Fruit fly (Drosophila melanogaster) whole organism, embryonic: ENCODE measurements around the gene clumsy.

Source experiments
- Antp ChIP-seq: fragments of 200-800 bp; sonication (Bioruptor generic); optimal IDR thresholded peaks from 3 replicates; lab custom pipeline; 2016; ENCODE audit warnings: missing biosample characterization, missing genetic modification characterization
- BEAF-32 ChIP-seq: fragments of 200-800 bp; sonication (Bioruptor generic); optimal IDR thresholded peaks from 3 replicates; lab custom pipeline; 2017; ENCODE audit warnings: missing biosample characterization, missing genetic modification characterization, mild to moderate bottlenecking, moderate library complexity, missing genetic modification reagents
- Blimp-1 ChIP-seq: fragments of 200-800 bp; sonication (Bioruptor generic); optimal IDR thresholded peaks from 3 replicates; lab custom pipeline; 2018; ENCODE audit warnings: missing biosample characterization, missing genetic modification characterization, mild to moderate bottlenecking, moderate library complexity, missing genetic modification reagents
- CG10209 ChIP-seq: fragments of 200-800 bp; sonication (Bioruptor generic); optimal IDR thresholded peaks from 3 replicates; lab custom pipeline; 2017; ENCODE audit warnings: missing biosample characterization, mild to moderate bottlenecking, missing genetic modification characterization, missing genetic modification reagents
- CG10267 ChIP-seq: fragments of 200-800 bp; sonication (Bioruptor generic); optimal IDR thresholded peaks from 2 replicates; lab custom pipeline; 2018; ENCODE audit warnings: missing biosample characterization, mild to moderate bottlenecking, missing genetic modification characterization, moderate library complexity
- CG10366 ChIP-seq: fragments of 200-800 bp; sonication (Bioruptor generic); IDR thresholded peaks from 2 replicates; pipeline ENCODE4 v1.3.6; 2022; ENCODE audit warnings: missing biosample characterization, missing genetic modification characterization
- CG10959 ChIP-seq: fragments of 200-800 bp; sonication (Bioruptor generic); IDR thresholded peaks from 2 replicates; pipeline ENCODE4 v1.3.6; 2022; ENCODE audit warnings: missing biosample characterization, missing genetic modification characterization
- CG11504 ChIP-seq: fragments of 200-800 bp; sonication (Bioruptor generic); optimal IDR thresholded peaks from 3 replicates; lab custom pipeline; 2019; ENCODE audit warnings: missing biosample characterization, mild to moderate bottlenecking, missing genetic modification characterization, moderate library complexity
- CG12299 ChIP-seq: fragments of 200-800 bp; sonication (Bioruptor generic); optimal IDR thresholded peaks from 2 replicates; lab custom pipeline; 2018; ENCODE audit warnings: missing biosample characterization, mild to moderate bottlenecking, missing genetic modification characterization
- CG1233 ChIP-seq: fragments of 200-800 bp; sonication (Bioruptor generic); optimal IDR thresholded peaks from 4 replicates; lab custom pipeline; 2018; ENCODE audit warnings: missing biosample characterization, mild to moderate bottlenecking, missing genetic modification characterization
- CG12659 ChIP-seq: fragments of 200-800 bp; sonication (Bioruptor generic); optimal IDR thresholded peaks from 3 replicates; lab custom pipeline; 2017; ENCODE audit warnings: mild to moderate bottlenecking, missing biosample characterization, missing genetic modification reagents, missing genetic modification characterization
- CG14014 ChIP-seq: fragments of 200-800 bp; sonication (Bioruptor generic); IDR thresholded peaks from 2 replicates; pipeline ENCODE4 v1.3.6; 2022; ENCODE audit warnings: missing biosample characterization, missing genetic modification characterization
- CG14860 ChIP-seq: fragments of 200-800 bp; sonication (Bioruptor generic); IDR thresholded peaks from 3 replicates; pipeline ENCODE4 v1.3.6; 2022; ENCODE audit warnings: missing biosample characterization, missing genetic modification characterization; ENCODE audit not compliant: partially characterized antibody
- CG15696 ChIP-seq: fragments of 200-800 bp; sonication (Bioruptor generic); optimal IDR thresholded peaks from 2 replicates; lab custom pipeline; 2019; ENCODE audit warnings: missing biosample characterization, mild to moderate bottlenecking, missing genetic modification characterization, moderate library complexity
- CG17829 ChIP-seq: fragments of 200-800 bp; optimal IDR thresholded peaks from 2 replicates; lab custom pipeline; 2019; ENCODE audit warnings: missing biosample characterization, mild to moderate bottlenecking, missing genetic modification characterization, moderate library complexity
- CG2116 ChIP-seq: fragments of 200-800 bp; sonication (Bioruptor generic); optimal IDR thresholded peaks from 3 replicates; lab custom pipeline; 2018; ENCODE audit warnings: missing biosample characterization, mild to moderate bottlenecking, missing genetic modification characterization
- CG33557 ChIP-seq: fragments of 200-800 bp; sonication (Bioruptor generic); optimal IDR thresholded peaks from 2 replicates; lab custom pipeline; 2019; ENCODE audit warnings: missing biosample characterization, mild to moderate bottlenecking, missing genetic modification characterization, moderate library complexity
- CG34422 ChIP-seq: fragments of 200-800 bp; sonication (Bioruptor generic); IDR thresholded peaks from 3 replicates; pipeline ENCODE4 v1.3.6; 2022; ENCODE audit warnings: missing biosample characterization, missing genetic modification characterization
- CG7745 ChIP-seq: fragments of 200-800 bp; sonication (Bioruptor generic); optimal IDR thresholded peaks from 2 replicates; lab custom pipeline; 2018; ENCODE audit warnings: missing biosample characterization, mild to moderate bottlenecking, missing genetic modification characterization, moderate library complexity
- CG8359 ChIP-seq: fragments of 200-800 bp; sonication (Bioruptor generic); optimal IDR thresholded peaks from 2 replicates; lab custom pipeline; 2017; ENCODE audit warnings: missing biosample characterization, mild to moderate bottlenecking, missing genetic modification characterization, borderline replicate concordance
- CG8765 ChIP-seq: fragments of 200-800 bp; sonication (Bioruptor generic); IDR thresholded peaks from 2 replicates; pipeline ENCODE4 v1.3.6; 2022; ENCODE audit warnings: missing biosample characterization, missing genetic modification characterization
- Elba2 ChIP-seq: fragments of 200-800 bp; sonication (Bioruptor generic); optimal IDR thresholded peaks from 3 replicates; lab custom pipeline; 2016; ENCODE audit warnings: missing biosample characterization, missing genetic modification characterization
- Hr51 ChIP-seq, 2 experiments: fragments of 200-800 bp; sonication (Bioruptor generic); optimal IDR thresholded peaks; 2 replicates in 1 of 2; 3 replicates in 1 of 2; lab custom pipeline; 2016 to 2018; ENCODE audit warnings: missing biosample characterization in 2 of 2, missing genetic modification characterization in 2 of 2, mild to moderate bottlenecking in 1 of 2, moderate library complexity in 1 of 2
- Hr78 ChIP-seq, 2 experiments: fragments of 200-800 bp in 1 of 2; fragments of >200 bp in 1 of 2; sonication (Bioruptor generic) in 1 of 2; optimal IDR thresholded peaks; 2 replicates each; lab custom pipeline; 2017 to 2019; ENCODE audit warnings: missing biosample characterization in 2 of 2, missing genetic modification characterization in 2 of 2, mild to moderate bottlenecking in 1 of 2, moderate library complexity in 1 of 2
- Meics ChIP-seq: fragments of 200-800 bp; sonication (Bioruptor generic); optimal IDR thresholded peaks from 2 replicates; lab custom pipeline; 2017; ENCODE audit warnings: missing biosample characterization, mild to moderate bottlenecking, missing genetic modification characterization
- NC2β ChIP-seq: fragments of 200-800 bp; sonication (Bioruptor generic); optimal IDR thresholded peaks from 2 replicates; lab custom pipeline; 2016; ENCODE audit warnings: missing biosample characterization, missing genetic modification characterization
- Optix ChIP-seq: fragments of 200-800 bp; sonication (Bioruptor generic); IDR thresholded peaks from 3 replicates; pipeline ENCODE4 v1.3.6; 2022; ENCODE audit warnings: missing biosample characterization, missing genetic modification characterization
- Ravus ChIP-seq: fragments of 200-800 bp; sonication (Bioruptor generic); IDR thresholded peaks from 2 replicates; pipeline ENCODE4 v1.3.6; 2022; ENCODE audit warnings: missing biosample characterization, missing genetic modification characterization
- Ssrp ChIP-seq: fragments of 200-800 bp; sonication (Bioruptor generic); optimal IDR thresholded peaks from 2 replicates; lab custom pipeline; 2018; ENCODE audit warnings: missing biosample characterization, mild to moderate bottlenecking, missing genetic modification characterization, moderate library complexity
- Taf1 ChIP-seq: fragments of 200-800 bp; sonication (Bioruptor generic); IDR thresholded peaks from 2 replicates; pipeline ENCODE4 v1.3.6; 2022; ENCODE audit warnings: missing biosample characterization, missing genetic modification characterization
- Trl ChIP-seq, 3 experiments: fragments of >200 bp in 2 of 3; fragments of 200-800 bp in 1 of 3; sonication (Bioruptor generic) in 1 of 3; optimal IDR thresholded peaks; 2 replicates in 1 of 3; 3 replicates in 2 of 3; lab custom pipeline; 2016 to 2017; ENCODE audit warnings: missing biosample characterization in 1 of 3, missing genetic modification characterization in 1 of 3
- bcd ChIP-seq: fragments of 200-800 bp; sonication (Bioruptor generic); optimal IDR thresholded peaks from 2 replicates; lab custom pipeline; 2017; ENCODE audit warnings: missing biosample characterization, mild to moderate bottlenecking, missing genetic modification characterization
- en ChIP-seq: fragments of 200-800 bp; sonication (Bioruptor generic); optimal IDR thresholded peaks from 2 replicates; lab custom pipeline; 2016; ENCODE audit warnings: missing biosample characterization, missing genetic modification characterization
- fd64A ChIP-seq: fragments of 200-800 bp; sonication (Bioruptor generic); optimal IDR thresholded peaks from 3 replicates; lab custom pipeline; 2018; ENCODE audit warnings: missing biosample characterization, mild to moderate bottlenecking, missing genetic modification characterization
- gce ChIP-seq: fragments of 200-800 bp; sonication (Bioruptor generic); IDR thresholded peaks from 3 replicates; pipeline ENCODE4 v1.3.6; 2022; ENCODE audit warnings: missing biosample characterization, missing genetic modification characterization
- gem ChIP-seq: fragments of 200-800 bp; sonication (Bioruptor generic); optimal IDR thresholded peaks from 2 replicates; lab custom pipeline; 2019; ENCODE audit warnings: missing biosample characterization, mild to moderate bottlenecking, missing genetic modification characterization, moderate library complexity
- grn ChIP-seq: fragments of 200-800 bp; sonication (Bioruptor generic); optimal IDR thresholded peaks from 3 replicates; lab custom pipeline; 2017; ENCODE audit warnings: missing biosample characterization, missing genetic modification characterization
- gsb ChIP-seq: fragments of 200-800 bp; sonication (Bioruptor generic); IDR thresholded peaks from 2 replicates; pipeline ENCODE4 v1.3.6; 2022; ENCODE audit warnings: missing biosample characterization, missing genetic modification characterization
- lmd ChIP-seq: fragments of 200-800 bp; sonication (Bioruptor generic); IDR thresholded peaks from 2 replicates; pipeline ENCODE4 v1.3.6; 2022; ENCODE audit warnings: missing biosample characterization, missing genetic modification characterization
- lola ChIP-seq, 3 experiments: fragments of >200 bp in 2 of 3; fragments of 200-800 bp in 1 of 3; sonication (Bioruptor generic) in 1 of 3; optimal IDR thresholded peaks; 2 replicates each; lab custom pipeline; 2017 to 2019; ENCODE audit warnings: missing biosample characterization in 3 of 3, missing genetic modification characterization in 3 of 3, mild to moderate bottlenecking in 1 of 3, moderate library complexity in 1 of 3
- sc ChIP-seq, 3 experiments: fragments of >200 bp in 2 of 3; fragments of 200-800 bp in 1 of 3; sonication (Bioruptor generic) in 1 of 3; optimal IDR thresholded peaks; 2 replicates in 2 of 3; 3 replicates in 1 of 3; lab custom pipeline; 2017; ENCODE audit warnings: mild to moderate bottlenecking in 1 of 3, missing biosample characterization in 1 of 3, missing genetic modification characterization in 1 of 3, missing genetic modification reagents in 1 of 3
- scrt ChIP-seq: fragments of 200-800 bp; sonication (Bioruptor generic); optimal IDR thresholded peaks from 2 replicates; lab custom pipeline; 2018; ENCODE audit warnings: missing biosample characterization, mild to moderate bottlenecking, missing genetic modification characterization, moderate library complexity
- sob ChIP-seq: fragments of 200-800 bp; sonication (Bioruptor generic); IDR thresholded peaks from 2 replicates; pipeline ENCODE4 v1.3.6; 2022; ENCODE audit warnings: missing biosample characterization, missing genetic modification characterization
- sqz ChIP-seq: fragments of 200-800 bp; sonication (Bioruptor generic); optimal IDR thresholded peaks from 3 replicates; lab custom pipeline; 2018; ENCODE audit warnings: missing biosample characterization, mild to moderate bottlenecking, missing genetic modification characterization
- wor ChIP-seq: fragments of 200-800 bp; sonication (Bioruptor generic); IDR thresholded peaks from 2 replicates; pipeline ENCODE4 v1.3.6; 2022; ENCODE audit warnings: missing biosample characterization, missing genetic modification characterization
- zen2 ChIP-seq: fragments of 200-800 bp; sonication (Bioruptor generic); IDR thresholded peaks from 3 replicates; pipeline ENCODE4 v1.3.6; 2022; ENCODE audit warnings: missing biosample characterization, missing genetic modification characterization; ENCODE audit not compliant: partially characterized antibody

Gene clumsy

DNA sequence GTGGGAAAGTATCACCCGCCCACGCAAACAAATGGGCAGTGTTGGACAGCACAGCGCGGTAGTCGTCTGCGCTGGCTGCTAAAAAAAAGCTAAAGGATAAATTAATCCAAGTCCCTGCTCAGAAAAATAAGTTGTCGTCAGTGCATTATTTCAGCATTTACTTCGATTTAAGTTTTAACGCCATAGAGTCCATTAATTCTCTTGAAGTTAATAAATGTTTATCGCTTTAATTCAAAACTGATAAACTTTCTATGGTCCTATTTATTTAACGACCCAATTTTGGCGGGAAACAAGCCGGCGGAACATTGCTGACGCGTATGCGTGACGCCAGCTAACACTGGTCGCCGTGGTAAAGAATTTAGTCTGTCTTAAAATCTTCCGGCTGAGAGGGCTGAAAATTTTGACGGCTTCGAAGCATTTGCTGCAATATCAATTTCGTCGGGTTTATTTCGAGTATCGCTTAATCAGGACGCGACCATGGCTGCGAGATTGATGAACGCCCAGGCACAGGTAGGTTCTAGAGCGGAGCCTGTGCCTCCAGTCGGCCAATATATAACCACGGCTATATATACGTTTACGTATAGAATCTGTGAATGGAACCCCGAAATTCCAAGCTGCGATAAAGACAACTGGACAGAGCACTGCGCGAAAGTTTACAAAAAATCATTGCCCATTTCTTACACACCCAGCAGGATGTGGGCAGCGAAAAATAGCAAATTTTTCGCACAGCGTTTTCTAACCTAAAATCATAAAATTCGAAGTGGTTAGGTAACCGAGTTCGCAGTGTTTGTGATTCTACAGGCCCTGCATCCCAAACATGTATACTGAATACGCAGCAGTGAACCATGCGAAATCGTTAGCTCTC is 37.8 kb upstream of the clumsy start, which contains the start of the genes mAcon1, CG43345 and CG43346 (continued):
- no peak for TF ChIP-seq sc (optimal IDR thresholded peaks at IDR 0.05; lab: Kevin White, UChicago)
- TF ChIP-seq sc (GFP tag; optimal IDR thresholded peaks at IDR 0.05; lab: Kevin White, UChicago): peak; percentile 68
- TF ChIP-seq CG17829: peak; percentile 66
- peak in 1 of 2 experiments; percentile 87 for TF ChIP-seq Hr51 (GFP tag; optimal IDR thresholded peaks at IDR 0.05; lab: Kevin White, UChicago)
- TF ChIP-seq lola (GFP tag; optimal IDR thresholded peaks at IDR 0.05; lab: Kevin White, UChicago): peak in 1 of 3 experiments; percentile 76
- TF ChIP-seq CG14014 (GFP tag; lab: Robert Waterston, UW): peak; percentile 75
- no peak for TF ChIP-seq Hr78 (GFP tag; optimal IDR thresholded peaks at IDR 0.05; lab: Kevin White, UChicago)
- TF ChIP-seq CG2116 (GFP tag; lab: Kevin White, UChicago): peak; percentile 60
- no peak for TF ChIP-seq zen2 (GFP tag; lab: Robert Waterston, UW)
- peak; percentile 78 for TF ChIP-seq sob (GFP tag; lab: Robert Waterston, UW)
- TF ChIP-seq CG15696 (tag; lab: Kevin White, UChicago): peak; percentile 72
- no peak for TF ChIP-seq Trl (optimal IDR thresholded peaks at IDR 0.05; lab: Kevin White, UChicago)
- TF ChIP-seq Trl (GFP tag; optimal IDR thresholded peaks at IDR 0.05; lab: Kevin White, UChicago): peak; percentile 86
- no peak for TF ChIP-seq CG11504 (tag; lab: Kevin White, UChicago)
- TF ChIP-seq CG10209: peak; percentile 80
- no peak for TF ChIP-seq scrt (GFP tag; lab: Kevin White, UChicago)
- TF ChIP-seq gsb: no peak
- no peak for TF ChIP-seq gce (GFP tag; lab: Robert Waterston, UW)
- TF ChIP-seq Optix (GFP tag; lab: Robert Waterston, UW): 0 out of 3 replicates have a peak, but pooled peaks have one; percentile 20
- TF ChIP-seq lmd (GFP tag; lab: Robert Waterston, UW): peak; percentile 76
- no peak for TF ChIP-seq bcd (GFP tag; lab: Kevin White, UChicago)
- peak; percentile 70 for TF ChIP-seq CG1233 (GFP tag; lab: Kevin White, UChicago)
- TF ChIP-seq wor (GFP tag; lab: Robert Waterston, UW): no peak
- TF ChIP-seq Blimp-1 (GFP tag; lab: Kevin White, UChicago): no peak
- TF ChIP-seq CG10267 (tag; lab: Kevin White, UChicago): peak; percentile 98
- peak; percentile 48 for TF ChIP-seq BEAF-32 (GFP tag; lab: Kevin White, UChicago)
- TF ChIP-seq Meics (GFP tag; lab: Kevin White, UChicago): peak; percentile 83
- peak; percentile 90 for TF ChIP-seq CG12659 (GFP tag; lab: Kevin White, UChicago)
- no peak for TF ChIP-seq grn
- TF ChIP-seq gem: no peak
- peak; percentile 62 for TF ChIP-seq en (GFP tag; lab: Kevin White, UChicago)
- peak; percentile 53 for TF ChIP-seq CG10366 (GFP tag; lab: Robert Waterston, UW)
- TF ChIP-seq Ravus (GFP tag; lab: Robert Waterston, UW): no peak
- TF ChIP-seq CG14860 (GFP tag; lab: Robert Waterston, UW): no peak
- no peak for TF ChIP-seq CG7745 (tag; lab: Kevin White, UChicago)
- TF ChIP-seq CG8765 (GFP tag; lab: Robert Waterston, UW): peak; percentile 19; the same call in 1 of the 2 replicates
- TF ChIP-seq CG8359 (GFP tag; lab: Kevin White, UChicago): peak; percentile 24
- peak; percentile 54 for TF ChIP-seq CG33557 (GFP tag; lab: Kevin White, UChicago)
- peak; percentile 70 for TF ChIP-seq Ssrp (tag; lab: Kevin White, UChicago)
- no peak; the same call in 1 of the 2 replicates for TF ChIP-seq Taf1 (GFP tag; lab: Robert Waterston, UW)
- peak; percentile 53; the same call in 1 of the 2 replicates for TF ChIP-seq CG10959 (GFP tag; lab: Robert Waterston, UW)
- peak; percentile 11 for TF ChIP-seq Elba2 (GFP tag; lab: Kevin White, UChicago)
- peak; percentile 80 for TF ChIP-seq NC2β (GFP tag; lab: Kevin White, UChicago)
- no peak for TF ChIP-seq fd64A (GFP tag; lab: Kevin White, UChicago)
- peak; percentile 87 for TF ChIP-seq Antp (GFP tag; lab: Kevin White, UChicago)
- TF ChIP-seq CG12299: peak; percentile 64
- TF ChIP-seq CG34422 (GFP tag; lab: Robert Waterston, UW): peak; percentile 57; the same call in 1 of the 3 replicates
- no peak for TF ChIP-seq sqz
